Worm (Caenorhabditis elegans): Measurements from ENCODE around the gene chca-1.

ce11 chrIV:9679296-9679695 lies 28.1 kb downstream of the chca-1 start:
- TF ChIP-seq blmp-1 (tag; optimal IDR thresholded peaks at IDR 0.05) (no peak), mep-1 (tag; optimal IDR thresholded peaks at IDR 0.05) (no peak), unc-62 (GFP tag; optimal IDR thresholded peaks at IDR 0.05) (no peak), lin-13 (tag; optimal IDR thresholded peaks at IDR 0.05) (no peak), snpc-4 (tag; optimal IDR thresholded peaks at IDR 0.05) (no peak), ztf-11 (tag; optimal IDR thresholded peaks at IDR 0.05) (no peak)
